Worm (Caenorhabditis elegans) whole organism, late embryonic: ENCODE measurements around the gene K05F6.14.

Experiments
- ceh-34 ChIP-seq: sonication (generic microtip); optimal IDR thresholded peaks from 2 replicates; lab custom pipeline; 2016; ENCODE audit warnings: mild to moderate bottlenecking, missing genetic modification characterization, missing compliant biosample characterization
- dmd-4 ChIP-seq: sonication (generic microtip); optimal IDR thresholded peaks from 2 replicates; lab custom pipeline; 2016; ENCODE audit warnings: borderline replicate concordance, missing genetic modification characterization, missing compliant biosample characterization
- fkh-6 ChIP-seq: sonication (generic microtip); optimal IDR thresholded peaks from 2 replicates; lab custom pipeline; 2016; ENCODE audit warnings: missing genetic modification characterization, missing compliant biosample characterization
- nhr-11 ChIP-seq: fragments of 150-350 bp; optimal IDR thresholded peaks from 2 replicates; lab custom pipeline; 2014; ENCODE audit warnings: missing biosample characterization, missing genetic modification characterization

DNA sequence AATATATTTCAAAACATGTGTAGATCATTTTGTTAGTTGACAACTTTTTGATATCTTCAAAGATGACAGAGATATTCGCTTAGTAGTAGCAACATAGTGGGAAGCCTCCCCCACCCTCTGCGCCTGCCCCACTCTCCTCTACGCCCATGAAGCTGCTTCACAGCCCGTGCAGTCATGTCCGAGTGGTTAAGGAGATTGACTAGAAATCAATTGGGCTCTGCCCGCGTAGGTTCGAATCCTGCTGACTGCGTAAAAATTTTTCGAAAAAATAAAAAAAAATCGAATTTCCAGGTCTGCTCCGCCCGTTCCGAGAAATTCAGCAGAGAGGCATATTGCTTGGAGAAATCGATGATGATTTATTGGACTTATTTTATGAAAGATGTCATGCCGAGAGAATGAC lies 42.1 kb upstream of the K05F6.14 start:
- TF ChIP-seq fkh-6 (tag; lab: Kevin White, UChicago) (no peak), nhr-11 (tag; lab: Kevin White, UChicago) (no peak), dmd-4 (tag; lab: Kevin White, UChicago) (no peak), ceh-34 (tag; lab: Kevin White, UChicago) (no peak)
